Worm (Caenorhabditis elegans) whole organism, L3 larva: ENCODE measurements around the gene T20B3.1.

Experiments used
- aly-2 ChIP-seq: fragments of 150-350 bp; optimal IDR thresholded peaks from 2 replicates; lab custom pipeline; 2014; ENCODE audit warnings: missing biosample characterization, missing genetic modification characterization
- ama-1 ChIP-seq: fragments of 150-350 bp; optimal IDR thresholded peaks from 2 replicates; lab custom pipeline; 2018
- eor-1 ChIP-seq, 2 experiments: fragments of 150-350 bp; optimal IDR thresholded peaks; 2 replicates each; lab custom pipeline; 2014 to 2018; ENCODE audit warnings: missing biosample characterization in 2 of 2, missing genetic modification characterization in 2 of 2
- fkh-10 ChIP-seq: sonication (generic microtip); optimal IDR thresholded peaks from 2 replicates; lab custom pipeline; 2017; ENCODE audit warnings: missing biosample characterization, missing genetic modification reagents, missing genetic modification characterization
- fos-1 ChIP-seq: fragments of 150-350 bp; optimal IDR thresholded peaks from 2 replicates; lab custom pipeline; 2014; ENCODE audit warnings: missing biosample characterization, missing genetic modification characterization
- jun-1 ChIP-seq: fragments of 150-350 bp; optimal IDR thresholded peaks from 2 replicates; lab custom pipeline; 2014; ENCODE audit warnings: missing biosample characterization, missing genetic modification reagents, missing genetic modification characterization
- mdl-1 ChIP-seq: fragments of 150-350 bp; optimal IDR thresholded peaks from 2 replicates; lab custom pipeline; 2014; ENCODE audit warnings: missing biosample characterization, missing genetic modification characterization
- nhr-12 ChIP-seq: fragments of 150-350 bp; optimal IDR thresholded peaks from 2 replicates; lab custom pipeline; 2014; ENCODE audit warnings: missing biosample characterization, missing genetic modification characterization
- nhr-28 ChIP-seq: fragments of 150-350 bp; optimal IDR thresholded peaks from 2 replicates; lab custom pipeline; 2014; ENCODE audit warnings: missing biosample characterization, missing genetic modification characterization
- nhr-76 ChIP-seq: fragments of 150-350 bp; sonication (generic microtip); optimal IDR thresholded peaks from 5 replicates; lab custom pipeline; 2014; ENCODE audit warnings: missing biosample characterization, missing genetic modification characterization
- skn-1 ChIP-seq: fragments of 150-350 bp; optimal IDR thresholded peaks from 2 replicates; lab custom pipeline; 2014; ENCODE audit warnings: missing biosample characterization, missing genetic modification characterization
- unc-39 ChIP-seq: sonication (generic microtip); optimal IDR thresholded peaks from 4 replicates; lab custom pipeline; 2017; ENCODE audit warnings: missing biosample characterization, missing genetic modification characterization

ce11 chrV:16848498-16848897 lies 33.1 kb downstream of the T20B3.1 start, which contains the start of the genes clec-36 and clec-26:
- TF ChIP-seq nhr-28 (tag; lab: Kevin White, UChicago) (no peak), nhr-12 (tag; lab: Kevin White, UChicago) (no peak), eor-1 (tag; optimal IDR thresholded peaks at IDR 0.05; lab: Kevin White, UChicago) (no peak), ama-1 (lab: Kevin White, UChicago) (no peak), aly-2 (tag; lab: Kevin White, UChicago) (no peak), skn-1 (tag; lab: Kevin White, UChicago) (no peak), jun-1 (tag; lab: Kevin White, UChicago) (no peak), mdl-1 (tag; lab: Kevin White, UChicago) (no peak), fos-1 (tag; lab: Kevin White, UChicago) (no peak), nhr-76 (tag; lab: Kevin White, UChicago) (no peak), fkh-10 (GFP tag; lab: Kevin White, UChicago) (no peak), unc-39 (tag; lab: Kevin White, UChicago) (no peak)
